Worm (Caenorhabditis elegans) whole organism, early embryonic: Measurements from ENCODE around the gene vit-2.

ENCODE experiments used
- B0310.2 ChIP-seq: sonication (generic microtip); optimal IDR thresholded peaks from 2 replicates; lab custom pipeline; 2016; ENCODE audit warnings: mild to moderate bottlenecking, missing genetic modification characterization, missing compliant biosample characterization
- ama-1 ChIP-seq: fragments of 150-350 bp; optimal IDR thresholded peaks from 2 replicates; lab custom pipeline; 2014
- ceh-36 ChIP-seq: sonication (generic microtip); optimal IDR thresholded peaks from 2 replicates; lab custom pipeline; 2016; ENCODE audit warnings: missing genetic modification characterization, inconsistent platforms, missing compliant biosample characterization
- hmbx-1 ChIP-seq: sonication (generic microtip); optimal IDR thresholded peaks from 2 replicates; lab custom pipeline; 2016; ENCODE audit warnings: mild to moderate bottlenecking, missing genetic modification characterization, missing compliant biosample characterization
- pes-1 ChIP-seq: fragments of 200-800 bp; sonication (Bioruptor generic); IDR thresholded peaks from 2 replicates; pipeline ENCODE4 v1.3.6; 2022; ENCODE audit warnings: missing genetic modification reagents, missing genetic modification characterization, missing compliant biosample characterization
- scrt-1 ChIP-seq: fragments of 200-800 bp; sonication (Bioruptor generic); IDR thresholded peaks from 2 replicates; pipeline ENCODE4 v1.3.6; 2022; ENCODE audit warnings: missing genetic modification characterization, missing compliant biosample characterization
- sea-1 ChIP-seq: fragments of 200-800 bp; sonication (Bioruptor generic); conservative IDR thresholded peaks from 2 replicates; pipeline ENCODE4 v1.3.6; 2022; ENCODE audit warnings: missing genetic modification characterization, missing compliant biosample characterization

ce11 chrX:5120807-5121206 lies 20.0 kb downstream of the vit-2 start:
- TF ChIP-seq ama-1 (lab: Kevin White, UChicago) = no peak
- TF ChIP-seq ceh-36 (tag; lab: Kevin White, UChicago) = no peak
- TF ChIP-seq sea-1 (GFP tag; lab: Robert Waterston, UW) = no peak
- TF ChIP-seq pes-1 (GFP tag; lab: Robert Waterston, UW) = no peak
- no peak for TF ChIP-seq B0310.2 (tag; lab: Kevin White, UChicago)
- TF ChIP-seq scrt-1 (GFP tag; lab: Robert Waterston, UW) = no peak
- no peak for TF ChIP-seq hmbx-1
